Fruit fly (Drosophila melanogaster) whole organism, embryonic: Measurements from ENCODE around the gene CG8562.

ENCODE experiments used
- B-H1 ChIP-seq: fragments of 200-800 bp; sonication (Bioruptor generic); IDR thresholded peaks from 3 replicates; pipeline ENCODE4 v1.3.6; 2022; ENCODE audit warnings: missing biosample characterization, missing genetic modification characterization
- CG1024 ChIP-seq: fragments of 200-800 bp; sonication (Bioruptor generic); IDR thresholded peaks from 2 replicates; pipeline ENCODE4 v1.3.6; 2022; ENCODE audit warnings: missing biosample characterization, missing genetic modification characterization
- CG10274 ChIP-seq: fragments of 200-800 bp; sonication (Bioruptor generic); optimal IDR thresholded peaks from 3 replicates; lab custom pipeline; 2017; ENCODE audit warnings: missing biosample characterization, mild to moderate bottlenecking, missing genetic modification characterization
- CG10979 ChIP-seq: fragments of 200-800 bp; sonication (Bioruptor generic); optimal IDR thresholded peaks from 2 replicates; lab custom pipeline; 2018; ENCODE audit warnings: missing biosample characterization, mild to moderate bottlenecking, missing genetic modification characterization, moderate library complexity
- CG12769 ChIP-seq: fragments of 200-800 bp; sonication (Bioruptor generic); optimal IDR thresholded peaks from 2 replicates; lab custom pipeline; 2019; ENCODE audit warnings: missing biosample characterization, mild to moderate bottlenecking, missing genetic modification characterization, moderate library complexity
- CG13894 ChIP-seq: fragments of 200-800 bp; sonication (Bioruptor generic); optimal IDR thresholded peaks from 3 replicates; lab custom pipeline; 2018; ENCODE audit warnings: missing biosample characterization, mild to moderate bottlenecking, missing genetic modification characterization, moderate library complexity
- CG17359 ChIP-seq: fragments of 200-800 bp; sonication (Bioruptor generic); optimal IDR thresholded peaks from 3 replicates; lab custom pipeline; 2018; ENCODE audit warnings: missing biosample characterization, mild to moderate bottlenecking, missing genetic modification characterization, moderate library complexity
- CG2199 ChIP-seq: fragments of 200-800 bp; sonication (Bioruptor generic); IDR thresholded peaks from 3 replicates; pipeline ENCODE4 v1.3.6; 2022; ENCODE audit warnings: missing biosample characterization, missing genetic modification characterization
- CG30431 ChIP-seq: fragments of 200-800 bp; sonication (Bioruptor generic); optimal IDR thresholded peaks from 2 replicates; lab custom pipeline; 2017; ENCODE audit warnings: missing biosample characterization, missing genetic modification characterization
- CG31441 ChIP-seq: fragments of 200-800 bp; sonication (Bioruptor generic); IDR thresholded peaks from 2 replicates; pipeline ENCODE4 v1.3.6; 2022; ENCODE audit warnings: missing biosample characterization, missing genetic modification characterization
- CG4360 ChIP-seq: fragments of 200-800 bp; sonication (Bioruptor generic); IDR thresholded peaks from 2 replicates; pipeline ENCODE4 v1.3.6; 2022; ENCODE audit warnings: missing biosample characterization, missing genetic modification characterization
- CG4820 ChIP-seq: fragments of 200-800 bp; sonication (Bioruptor generic); optimal IDR thresholded peaks from 3 replicates; lab custom pipeline; 2016; ENCODE audit warnings: missing biosample characterization, missing genetic modification characterization
- CG4854 ChIP-seq: fragments of 200-800 bp; sonication (Bioruptor generic); optimal IDR thresholded peaks from 2 replicates; lab custom pipeline; 2016; ENCODE audit warnings: missing biosample characterization, missing genetic modification characterization, inconsistent platforms
- CG8290 ChIP-seq, 3 experiments: fragments of 200-800 bp; sonication (Bioruptor generic); optimal IDR thresholded peaks; 2 replicates each; lab custom pipeline; 2016 to 2019; ENCODE audit warnings: missing biosample characterization in 3 of 3, missing genetic modification characterization in 3 of 3, mild to moderate bottlenecking in 2 of 3, moderate library complexity in 1 of 3
- CG8924 ChIP-seq: fragments of 200-800 bp; optimal IDR thresholded peaks from 3 replicates; lab custom pipeline; 2019; ENCODE audit warnings: missing biosample characterization, mild to moderate bottlenecking, missing genetic modification characterization, moderate library complexity
- CG9797 ChIP-seq: fragments of 200-800 bp; sonication (Bioruptor generic); optimal IDR thresholded peaks from 3 replicates; lab custom pipeline; 2018; ENCODE audit warnings: missing biosample characterization, mild to moderate bottlenecking, missing genetic modification characterization
- Deaf1 ChIP-seq: fragments of 200-800 bp; optimal IDR thresholded peaks from 3 replicates; lab custom pipeline; 2019; ENCODE audit warnings: missing biosample characterization, mild to moderate bottlenecking, missing genetic modification characterization, moderate library complexity
- HLH3B ChIP-seq: fragments of 200-800 bp; sonication (Bioruptor generic); IDR thresholded peaks from 2 replicates; pipeline ENCODE4 v1.3.6; 2022; ENCODE audit warnings: missing biosample characterization, missing genetic modification characterization
- HLH54F ChIP-seq: fragments of 200-800 bp; sonication (Bioruptor generic); optimal IDR thresholded peaks from 3 replicates; lab custom pipeline; 2016; ENCODE audit warnings: missing biosample characterization, missing genetic modification characterization
- HLHmδ ChIP-seq: fragments of 200-800 bp; sonication (Bioruptor generic); optimal IDR thresholded peaks from 2 replicates; lab custom pipeline; 2018; ENCODE audit warnings: missing biosample characterization, mild to moderate bottlenecking, missing genetic modification characterization, moderate library complexity
- Meics ChIP-seq: fragments of 200-800 bp; sonication (Bioruptor generic); optimal IDR thresholded peaks from 2 replicates; lab custom pipeline; 2017; ENCODE audit warnings: missing biosample characterization, mild to moderate bottlenecking, missing genetic modification characterization
- Mes4 ChIP-seq: fragments of 200-800 bp; sonication (Bioruptor generic); optimal IDR thresholded peaks from 2 replicates; lab custom pipeline; 2016; ENCODE audit warnings: missing biosample characterization, missing genetic modification characterization
- Oli ChIP-seq: fragments of 200-800 bp; sonication (Bioruptor generic); optimal IDR thresholded peaks from 2 replicates; lab custom pipeline; 2018; ENCODE audit warnings: missing biosample characterization, mild to moderate bottlenecking, missing genetic modification characterization, moderate library complexity
- Ssrp ChIP-seq: fragments of 200-800 bp; sonication (Bioruptor generic); optimal IDR thresholded peaks from 2 replicates; lab custom pipeline; 2018; ENCODE audit warnings: missing biosample characterization, mild to moderate bottlenecking, missing genetic modification characterization, moderate library complexity
- Usf ChIP-seq: fragments of 200-800 bp; sonication (Bioruptor generic); optimal IDR thresholded peaks from 2 replicates; lab custom pipeline; 2017; ENCODE audit warnings: missing genotype, missing biosample characterization, missing genetic modification characterization
- YL-1 ChIP-seq: fragments of 200-800 bp; sonication (Bioruptor generic); optimal IDR thresholded peaks from 3 replicates; lab custom pipeline; 2017; ENCODE audit warnings: missing biosample characterization, mild to moderate bottlenecking, missing genetic modification characterization
- ac ChIP-seq: fragments of 200-800 bp; sonication (Bioruptor generic); optimal IDR thresholded peaks from 3 replicates; lab custom pipeline; 2017; ENCODE audit warnings: missing biosample characterization, mild to moderate bottlenecking, missing genetic modification characterization
- ap ChIP-seq: fragments of 200-800 bp; sonication (Bioruptor generic); IDR thresholded peaks from 2 replicates; pipeline ENCODE4 v1.3.6; 2022; ENCODE audit warnings: missing biosample characterization, missing genetic modification characterization
- ash1 ChIP-seq: fragments of 200-800 bp; sonication (Bioruptor generic); optimal IDR thresholded peaks from 2 replicates; lab custom pipeline; 2018; ENCODE audit warnings: missing biosample characterization, mild to moderate bottlenecking, missing genetic modification characterization
- chinmo ChIP-seq: fragments of 200-800 bp; sonication (Bioruptor generic); IDR thresholded peaks from 4 replicates; pipeline ENCODE4 v1.3.6; 2022; ENCODE audit warnings: missing biosample characterization, missing genetic modification characterization; ENCODE audit not compliant: partially characterized antibody
- ci ChIP-seq: fragments of 200-800 bp; sonication (Bioruptor generic); IDR thresholded peaks from 3 replicates; pipeline ENCODE4 v1.3.6; 2022; ENCODE audit warnings: missing biosample characterization, missing genetic modification characterization
- cwo ChIP-seq: fragments of 200-800 bp; sonication (Bioruptor generic); optimal IDR thresholded peaks from 3 replicates; lab custom pipeline; 2017; ENCODE audit warnings: missing biosample characterization, missing genetic modification characterization, mild to moderate bottlenecking, moderate library complexity, missing genetic modification reagents
- dmrt99B ChIP-seq: fragments of 200-800 bp; sonication (Bioruptor generic); optimal IDR thresholded peaks from 2 replicates; lab custom pipeline; 2018; ENCODE audit warnings: missing biosample characterization, mild to moderate bottlenecking, missing genetic modification characterization, moderate library complexity
- eve ChIP-seq, 2 experiments: fragments of >200 bp; optimal IDR thresholded peaks; 2 replicates each; lab custom pipeline; 2017; ENCODE audit warnings: missing biosample characterization in 2 of 2, missing genetic modification characterization in 2 of 2
- exex ChIP-seq: fragments of 200-800 bp; sonication (Bioruptor generic); optimal IDR thresholded peaks from 4 replicates; lab custom pipeline; 2018; ENCODE audit warnings: missing biosample characterization, mild to moderate bottlenecking, missing genetic modification characterization, moderate library complexity
- fd102C ChIP-seq: fragments of 200-800 bp; sonication (Bioruptor generic); optimal IDR thresholded peaks from 2 replicates; lab custom pipeline; 2018; ENCODE audit warnings: missing biosample characterization, mild to moderate bottlenecking, missing genetic modification characterization, moderate library complexity
- hb ChIP-seq: fragments of 200-800 bp; sonication (Bioruptor generic); IDR thresholded peaks from 3 replicates; pipeline ENCODE4 v1.3.6; 2022; ENCODE audit warnings: missing biosample characterization, missing genetic modification characterization; ENCODE audit not compliant: partially characterized antibody
- hkb ChIP-seq, 2 experiments: fragments of 200-800 bp in 1 of 2; fragments of >200 bp in 1 of 2; sonication (Bioruptor generic) in 1 of 2; IDR thresholded peaks in 1 of 2; optimal IDR thresholded peaks in 1 of 2; 2 replicates each; pipeline versions ENCODE4 v1.3.6 to Lab custom; 2017 to 2022; ENCODE audit warnings: missing biosample characterization in 1 of 2, missing genetic modification characterization in 1 of 2
- ken ChIP-seq: fragments of 200-800 bp; sonication (Bioruptor generic); IDR thresholded peaks from 3 replicates; pipeline ENCODE4 v1.3.6; 2022; ENCODE audit warnings: missing biosample characterization, missing genetic modification characterization
- kni ChIP-seq: fragments of 200-800 bp; sonication (Bioruptor generic); optimal IDR thresholded peaks from 3 replicates; lab custom pipeline; 2017; ENCODE audit warnings: mild to moderate bottlenecking, missing biosample characterization, missing genetic modification reagents, missing genetic modification characterization
- lbe ChIP-seq: fragments of 200-800 bp; sonication (Bioruptor generic); optimal IDR thresholded peaks from 2 replicates; lab custom pipeline; 2016; ENCODE audit warnings: missing biosample characterization, mild to moderate bottlenecking, missing genetic modification characterization
- lov ChIP-seq, 2 experiments: fragments of 200-800 bp in 1 of 2; fragments of >200 bp in 1 of 2; sonication (Bioruptor generic) in 1 of 2; IDR thresholded peaks in 1 of 2; optimal IDR thresholded peaks in 1 of 2; 2 replicates in 1 of 2; 3 replicates in 1 of 2; pipeline versions ENCODE4 v1.3.6 to Lab custom; 2017 to 2022; ENCODE audit warnings: missing biosample characterization in 1 of 2, missing genetic modification characterization in 1 of 2
- nom ChIP-seq: fragments of 200-800 bp; sonication (Bioruptor generic); optimal IDR thresholded peaks from 2 replicates; lab custom pipeline; 2017; ENCODE audit warnings: missing biosample characterization, missing genetic modification characterization, mild to moderate bottlenecking, moderate library complexity, missing genetic modification reagents
- pan ChIP-seq, 4 experiments: fragments of >200 bp in 3 of 4; fragments of 200-800 bp in 1 of 4; sonication (Bioruptor generic) in 1 of 4; optimal IDR thresholded peaks in 3 of 4; IDR thresholded peaks in 1 of 4; 2 replicates each; pipeline versions ENCODE4 v1.3.6 to Lab custom; 2017 to 2022; ENCODE audit warnings: missing biosample characterization in 2 of 4, missing genetic modification characterization in 2 of 4, mixed read lengths in 1 of 4
- phol ChIP-seq: fragments of 200-800 bp; sonication (Bioruptor generic); optimal IDR thresholded peaks from 3 replicates; lab custom pipeline; 2018; ENCODE audit warnings: missing biosample characterization, mild to moderate bottlenecking, missing genetic modification characterization, moderate library complexity
- sens ChIP-seq: fragments of 200-800 bp; sonication (Bioruptor generic); peaks from one replicate; lab custom pipeline; 2016; ENCODE audit warnings: missing biosample characterization, missing genetic modification characterization
- sim ChIP-seq: fragments of 200-800 bp; sonication (Bioruptor generic); IDR thresholded peaks from 2 replicates; pipeline ENCODE4 v1.3.6; 2022; ENCODE audit warnings: missing biosample characterization, missing genetic modification characterization
- tio ChIP-seq: fragments of 200-800 bp; sonication (Bioruptor generic); optimal IDR thresholded peaks from 2 replicates; lab custom pipeline; 2017; ENCODE audit warnings: missing biosample characterization, missing genetic modification characterization, inconsistent platforms

Gene CG8562

dm6 chr3L:7361095-7361522, 37.0 kb upstream of the CG8562 start (continued):
- TF ChIP-seq CG4360 = no peak
- TF ChIP-seq Meics (GFP tag; lab: Kevin White, UChicago) = peak; percentile 56
- peak; percentile 59; the same call in 2 of the 3 replicates for TF ChIP-seq ci
- no peak for TF ChIP-seq CG8290 (GFP tag; optimal IDR thresholded peaks at IDR 0.05; lab: Kevin White, UChicago)
- TF ChIP-seq CG8290 (tag; optimal IDR thresholded peaks at IDR 0.05; lab: Kevin White, UChicago) = peak in 1 of 2 experiments; percentile 8
- TF ChIP-seq fd102C = no peak
- TF ChIP-seq CG12769 = peak; percentile 51
- TF ChIP-seq CG10274 (GFP tag; lab: Kevin White, UChicago) = no peak
- no peak for TF ChIP-seq Oli (tag; lab: Kevin White, UChicago)
- TF ChIP-seq ash1 (GFP tag; lab: Kevin White, UChicago) = no peak
- TF ChIP-seq CG8924 (tag; lab: Kevin White, UChicago) = no peak
- peak; percentile 58; the same call in 1 of the 2 replicates for TF ChIP-seq HLH3B (GFP tag; lab: Robert Waterston, UW)
- peak; percentile 4 for TF ChIP-seq YL-1 (GFP tag; lab: Kevin White, UChicago)
- no peak for TF ChIP-seq sim
- peak; percentile 32 for TF ChIP-seq dmrt99B (tag; lab: Kevin White, UChicago)
- TF ChIP-seq ac (GFP tag; lab: Kevin White, UChicago) = peak; percentile 56
- TF ChIP-seq CG31441 (GFP tag; lab: Robert Waterston, UW) = peak; percentile 39; the same call in 1 of the 2 replicates
- TF ChIP-seq exex (tag; lab: Kevin White, UChicago) = peak; percentile 71
- no peak for TF ChIP-seq hb (GFP tag; lab: Robert Waterston, UW)
- TF ChIP-seq kni = peak; percentile 97
- peak; percentile 57 for TF ChIP-seq nom (GFP tag; lab: Kevin White, UChicago)
- no peak for TF ChIP-seq Usf
- TF ChIP-seq ken = no peak
- TF ChIP-seq CG9797 (GFP tag; lab: Kevin White, UChicago) = no peak
- TF ChIP-seq chinmo (GFP tag; lab: Robert Waterston, UW) = 0 out of 4 replicates have a peak, but pooled peaks have one; percentile 8
- no peak for TF ChIP-seq eve (GFP tag; optimal IDR thresholded peaks at IDR 0.05; lab: Kevin White, UChicago)
- no peak for TF ChIP-seq pan (optimal IDR thresholded peaks at IDR 0.05; lab: Kevin White, UChicago)
- peak in 1 of 2 experiments; percentile 56 for TF ChIP-seq pan (GFP tag; optimal IDR thresholded peaks at IDR 0.05 in 1 of 2, IDR thresholded peaks at IDR 0.05 in 1 of 2)
- TF ChIP-seq CG17359 (tag; lab: Kevin White, UChicago) = peak; percentile 75
- TF ChIP-seq CG1024 (GFP tag; lab: Robert Waterston, UW) = peak; percentile 46; the same call in 1 of the 2 replicates
- peak; percentile 71 for TF ChIP-seq cwo (GFP tag; lab: Kevin White, UChicago)
- peak; percentile 71 for TF ChIP-seq sens (GFP tag; lab: Kevin White, UChicago)
- TF ChIP-seq CG10979 (tag; lab: Kevin White, UChicago) = peak; percentile 0
- TF ChIP-seq HLH54F (GFP tag; lab: Kevin White, UChicago) = no peak
- peak; percentile 41 for TF ChIP-seq Deaf1
- TF ChIP-seq CG30431 (GFP tag; lab: Kevin White, UChicago) = no peak
- no peak for TF ChIP-seq ap
- peak; percentile 83 for TF ChIP-seq CG2199 (GFP tag; lab: Robert Waterston, UW)
- peak; percentile 98 for TF ChIP-seq CG4820 (GFP tag; lab: Kevin White, UChicago)
- TF ChIP-seq Ssrp (tag; lab: Kevin White, UChicago) = no peak
- TF ChIP-seq lov (optimal IDR thresholded peaks at IDR 0.05; lab: Kevin White, UChicago) = no peak
- TF ChIP-seq lov (GFP tag; IDR thresholded peaks at IDR 0.05; lab: Robert Waterston, UW) = 0 out of 3 replicates have a peak, but pooled peaks have one; percentile 42
- TF ChIP-seq HLHmδ (GFP tag; lab: Kevin White, UChicago) = peak; percentile 42
- no peak for TF ChIP-seq CG4854
- TF ChIP-seq CG13894 (tag; lab: Kevin White, UChicago) = no peak
- peak; percentile 41 for TF ChIP-seq phol
- TF ChIP-seq Mes4 (GFP tag; lab: Kevin White, UChicago) = no peak
- no peak for TF ChIP-seq B-H1
- no peak for TF ChIP-seq lbe (GFP tag; lab: Kevin White, UChicago)
- no peak for TF ChIP-seq hkb (optimal IDR thresholded peaks at IDR 0.05; lab: Kevin White, UChicago)
- TF ChIP-seq hkb (GFP tag; IDR thresholded peaks at IDR 0.05; lab: Robert Waterston, UW) = peak; percentile 88
- TF ChIP-seq tio (GFP tag; lab: Kevin White, UChicago) = no peak
